Worm (Caenorhabditis elegans) whole organism, young adult: Measurements from ENCODE around the gene F56F11.2.
"Not testable (repeated sequence)": the region's sequence is repeated elsewhere in the genome, so short reads cannot be mapped to it uniquely, and the experiment has no call there.

Experiments
- B0019.2 ChIP-seq: fragments of 200-800 bp; sonication (Bioruptor generic); conservative IDR thresholded peaks from 2 replicates; pipeline ENCODE4 v1.3.6; 2022; ENCODE audit warnings: missing genetic modification reagents, missing genetic modification characterization, missing compliant biosample characterization
- B0035.1 ChIP-seq: sonication (generic microtip); optimal IDR thresholded peaks from 2 replicates; lab custom pipeline; 2016; ENCODE audit warnings: missing genetic modification characterization, mild to moderate bottlenecking, missing compliant biosample characterization, missing genotype, missing genetic modification reagents
- D2030.7 ChIP-seq: fragments of 200-800 bp; sonication (Bioruptor generic); IDR thresholded peaks from 2 replicates; pipeline ENCODE4 v1.3.6; 2022; ENCODE audit warnings: missing genetic modification reagents, missing genetic modification characterization, missing compliant biosample characterization
- F23B12.7 ChIP-seq: sonication (generic microtip); optimal IDR thresholded peaks from 2 replicates; lab custom pipeline; 2017; ENCODE audit warnings: missing genetic modification characterization, mild to moderate bottlenecking, missing compliant biosample characterization, antibody characterized with exemption, moderate library complexity; ENCODE audit not compliant: insufficient read depth
- F33H1.4 ChIP-seq: fragments of 200-800 bp; sonication (Bioruptor generic); IDR thresholded peaks from 2 replicates; pipeline ENCODE4 v1.3.6; 2022; ENCODE audit warnings: missing genetic modification reagents, missing genetic modification characterization, missing compliant biosample characterization
- K11D2.4 ChIP-seq: fragments of 200-800 bp; sonication (Bioruptor generic); IDR thresholded peaks from 2 replicates; pipeline ENCODE4 v1.3.6; 2022; ENCODE audit warnings: missing genetic modification reagents, missing genetic modification characterization, missing compliant biosample characterization
- Y53G8AR.9 ChIP-seq: fragments of 200-800 bp; sonication (Bioruptor generic); conservative IDR thresholded peaks from 2 replicates; pipeline ENCODE4 v1.3.6; 2022; ENCODE audit warnings: missing genetic modification reagents, missing genetic modification characterization, missing compliant biosample characterization
- aptf-3 ChIP-seq: fragments of 200-800 bp; sonication (Bioruptor generic); IDR thresholded peaks from 2 replicates; pipeline ENCODE4 v1.3.6; 2022; ENCODE audit warnings: missing genetic modification characterization, missing compliant biosample characterization
- attf-5 ChIP-seq: fragments of 200-800 bp; sonication (Bioruptor generic); optimal IDR thresholded peaks from 2 replicates; lab custom pipeline; 2018; ENCODE audit warnings: mild to moderate bottlenecking, missing genetic modification characterization, missing compliant biosample characterization
- ceh-91 ChIP-seq: fragments of 200-800 bp; sonication (Bioruptor generic); IDR thresholded peaks from 2 replicates; pipeline ENCODE4 v1.3.6; 2022; ENCODE audit warnings: missing genetic modification reagents, missing genetic modification characterization, missing compliant biosample characterization
- efl-1 ChIP-seq: fragments of 150-350 bp; optimal IDR thresholded peaks from 2 replicates; lab custom pipeline; 2014; ENCODE audit warnings: missing biosample characterization, missing genetic modification reagents, missing genetic modification characterization
- egl-18 ChIP-seq: fragments of 200-800 bp; sonication (Bioruptor generic); IDR thresholded peaks from 2 replicates; pipeline ENCODE4 v1.3.6; 2022; ENCODE audit warnings: missing genetic modification reagents, missing genetic modification characterization, missing compliant biosample characterization
- ets-4 ChIP-seq: fragments of 200-800 bp; sonication (Bioruptor generic); optimal IDR thresholded peaks from 2 replicates; lab custom pipeline; 2018; ENCODE audit warnings: mild to moderate bottlenecking, missing genetic modification characterization, missing compliant biosample characterization
- hlh-12 ChIP-seq: sonication (generic microtip); optimal IDR thresholded peaks from 2 replicates; lab custom pipeline; 2016; ENCODE audit warnings: missing genetic modification characterization, missing compliant biosample characterization
- hmg-1.2 ChIP-seq: fragments of 200-800 bp; sonication (Bioruptor generic); IDR thresholded peaks from 2 replicates; pipeline ENCODE4 v1.3.6; 2022; ENCODE audit warnings: missing genetic modification reagents, missing genetic modification characterization, missing compliant biosample characterization
- hmg-20 ChIP-seq: fragments of 200-800 bp; sonication (Bioruptor generic); IDR thresholded peaks from 2 replicates; pipeline ENCODE4 v1.3.6; 2022; ENCODE audit warnings: missing genetic modification reagents, missing genetic modification characterization, missing compliant biosample characterization
- hsf-1 ChIP-seq: fragments of 200-800 bp; sonication (Bioruptor generic); IDR thresholded peaks from 2 replicates; pipeline ENCODE4 v1.3.6; 2022; ENCODE audit warnings: missing genetic modification reagents, missing genetic modification characterization, missing compliant biosample characterization
- lag-1 ChIP-seq: fragments of 200-800 bp; sonication (Bioruptor generic); IDR thresholded peaks from 2 replicates; pipeline ENCODE4 v1.3.6; 2022; ENCODE audit warnings: missing genetic modification reagents, missing genetic modification characterization, missing compliant biosample characterization
- lin-54 ChIP-seq: fragments of 200-800 bp; sonication (Bioruptor generic); optimal IDR thresholded peaks from 2 replicates; lab custom pipeline; 2018; ENCODE audit warnings: mild to moderate bottlenecking, missing genetic modification characterization, missing compliant biosample characterization
- lir-1 ChIP-seq: fragments of 200-800 bp; sonication (Bioruptor generic); conservative IDR thresholded peaks from 2 replicates; pipeline ENCODE4 v1.3.6; 2022; ENCODE audit warnings: missing genetic modification reagents, missing genetic modification characterization, missing compliant biosample characterization
- lsy-27 ChIP-seq: sonication (generic microtip); optimal IDR thresholded peaks from 2 replicates; lab custom pipeline; 2017; ENCODE audit warnings: missing genetic modification characterization, mild to moderate bottlenecking, missing compliant biosample characterization, antibody characterized with exemption, missing genotype, borderline replicate concordance; ENCODE audit not compliant: insufficient read depth
- madf-6 ChIP-seq: fragments of 200-800 bp; sonication (Bioruptor generic); IDR thresholded peaks from 2 replicates; pipeline ENCODE4 v1.3.6; 2022; ENCODE audit warnings: missing genetic modification reagents, missing genetic modification characterization, missing compliant biosample characterization
- madf-8 ChIP-seq: fragments of 200-800 bp; sonication (Bioruptor generic); conservative IDR thresholded peaks from 2 replicates; pipeline ENCODE4 v1.3.6; 2022; ENCODE audit warnings: missing genetic modification reagents, missing genetic modification characterization, missing compliant biosample characterization
- mcd-1 ChIP-seq: fragments of 200-800 bp; sonication (Bioruptor generic); IDR thresholded peaks from 2 replicates; pipeline ENCODE4 v1.3.6; 2022; ENCODE audit warnings: missing genetic modification reagents, missing genetic modification characterization, missing compliant biosample characterization
- nhr-80 ChIP-seq: sonication (generic microtip); optimal IDR thresholded peaks from 2 replicates; lab custom pipeline; 2016; ENCODE audit warnings: missing genetic modification characterization, missing compliant biosample characterization
- rcor-1 ChIP-seq: fragments of 200-800 bp; sonication (Bioruptor generic); IDR thresholded peaks from 2 replicates; pipeline ENCODE4 v1.3.6; 2022; ENCODE audit warnings: missing genetic modification reagents, missing genetic modification characterization, missing compliant biosample characterization
- rpc-1 ChIP-seq, 2 experiments: fragments of 150-350 bp in 1 of 2; sonication (generic microtip) in 1 of 2; optimal IDR thresholded peaks; 2 replicates each; lab custom pipeline; 2014 to 2018; ENCODE audit warnings: missing biosample characterization in 1 of 2, missing genetic modification characterization in 1 of 2, missing genetic modification reagents in 1 of 2, missing genotype in 1 of 2
- snpc-3.4 ChIP-seq: sonication (generic microtip); optimal IDR thresholded peaks from 2 replicates; lab custom pipeline; 2017; ENCODE audit warnings: missing genetic modification characterization, mild to moderate bottlenecking, missing compliant biosample characterization, antibody characterized with exemption, moderate library complexity, missing genotype, missing genetic modification reagents
- snpc-4 ChIP-seq, 5 experiments: fragments of 150-350 bp in 1 of 5; sonication (generic microtip) in 4 of 5; optimal IDR thresholded peaks; 2 replicates each; lab custom pipeline; 2014 to 2018; ENCODE audit warnings: missing genetic modification characterization in 5 of 5, missing biosample characterization in 3 of 5, antibody characterized with exemption in 2 of 5, mild to moderate bottlenecking in 2 of 5, missing compliant biosample characterization in 2 of 5, missing genotype in 2 of 5, moderate library complexity in 2 of 5, missing genetic modification reagents in 1 of 5
- somi-1 ChIP-seq: fragments of 200-800 bp; sonication (Bioruptor generic); optimal IDR thresholded peaks from 2 replicates; lab custom pipeline; 2018; ENCODE audit warnings: mild to moderate bottlenecking, missing genetic modification characterization, missing compliant biosample characterization
- sptf-2 ChIP-seq: fragments of 200-800 bp; sonication (Bioruptor generic); optimal IDR thresholded peaks from 2 replicates; lab custom pipeline; 2018; ENCODE audit warnings: mild to moderate bottlenecking, missing genetic modification characterization, missing compliant biosample characterization
- tlf-1 ChIP-seq: fragments of 200-800 bp; sonication (Bioruptor generic); optimal IDR thresholded peaks from 2 replicates; lab custom pipeline; 2018; ENCODE audit warnings: mild to moderate bottlenecking, missing genetic modification characterization, missing compliant biosample characterization
- xnd-1 ChIP-seq: sonication (generic microtip); optimal IDR thresholded peaks from 2 replicates; lab custom pipeline; 2016; ENCODE audit warnings: missing genotype, missing genetic modification reagents, missing genetic modification characterization, missing compliant biosample characterization
- ztf-25 ChIP-seq: fragments of 200-800 bp; sonication (Bioruptor generic); IDR thresholded peaks from 2 replicates; pipeline ENCODE4 v1.3.6; 2022; ENCODE audit warnings: missing genetic modification reagents, missing genetic modification characterization, missing compliant biosample characterization
- ztf-6 ChIP-seq: fragments of 200-800 bp; sonication (Bioruptor generic); IDR thresholded peaks from 2 replicates; pipeline ENCODE4 v1.3.6; 2022; ENCODE audit warnings: missing genetic modification reagents, missing genetic modification characterization, missing compliant biosample characterization

The F56F11.2 gene

ce11 chrIII:2836339-2836738, 45.8 kb upstream of the F56F11.2 start, which contains the start of gene josd-1 (continued):
- TF ChIP-seq sptf-2 (GFP tag; lab: Kevin White, UChicago) (no peak), efl-1 (GFP tag; lab: Kevin White, UChicago) (no peak)

- TF ChIP-seq ztf-25 (GFP tag; lab: Robert Waterston, UW) = no peak
- no peak for TF ChIP-seq snpc-4 (GFP tag; optimal IDR thresholded peaks at IDR 0.05; lab: Kevin White, UChicago)
- peak in 2 of 4 experiments; percentile 60 to 81 for TF ChIP-seq snpc-4 (tag; optimal IDR thresholded peaks at IDR 0.05; lab: Kevin White, UChicago)
These were observed 41.1 kb upstream of the F56F11.2 start, which contains the start of gene Y71H2AR.2 for ce11 chrIII:2840877-2841540. Gene Y71H2AR.2, minus strand, starts transcription at chrIII:2840927.

ce11 chrIII:2841856-2842373, 40.2 kb upstream of the F56F11.2 start, which contains the start of gene H34I24.2:
Gene H34I24.2, plus strand, starts transcription at chrIII:2842044.
- TF ChIP-seq nhr-80 (tag; lab: Kevin White, UChicago) (peak; percentile 55), ets-4 (peak; percentile 1), ztf-6 (no peak)

- TF ChIP-seq lag-1 (GFP tag; lab: Robert Waterston, UW); B0035.1 (tag; lab: Kevin White, UChicago); lsy-27 (tag; lab: Kevin White, UChicago): not testable (repeated sequence)
These were observed 35.3 kb upstream of the F56F11.2 start, which contains the start of gene H34I24.1 for ce11 chrIII:2846747-2847146. Gene H34I24.1, plus strand, starts transcription at chrIII:2847047.

- no peak for TF ChIP-seq F23B12.7 (tag; lab: Kevin White, UChicago)
- no peak for TF ChIP-seq rpc-1 (optimal IDR thresholded peaks at IDR 0.05; lab: Kevin White, UChicago)
- peak; percentile 14 for TF ChIP-seq rpc-1 (tag; optimal IDR thresholded peaks at IDR 0.05; lab: Kevin White, UChicago)
These were observed 26.2 kb upstream of the F56F11.2 start, which contains the start of gene F56F11.4 for ce11 chrIII:2855929-2856328. Gene F56F11.4, plus strand, starts transcription at chrIII:2856229.

- TF ChIP-seq snpc-4 (GFP tag; optimal IDR thresholded peaks at IDR 0.05; lab: Kevin White, UChicago) = no peak
- no peak for TF ChIP-seq snpc-4 (tag; optimal IDR thresholded peaks at IDR 0.05; lab: Kevin White, UChicago)
- no peak for TF ChIP-seq attf-5 (GFP tag; lab: Kevin White, UChicago)
- TF ChIP-seq xnd-1 = peak; percentile 84
- TF ChIP-seq egl-18 = no peak
- no peak for TF ChIP-seq aptf-3 (GFP tag; lab: Robert Waterston, UW)
- peak; percentile 89 for TF ChIP-seq madf-8 (GFP tag; lab: Robert Waterston, UW)
- TF ChIP-seq efl-1 (GFP tag; lab: Kevin White, UChicago) = peak; percentile 94
- peak; percentile 47 for TF ChIP-seq rcor-1 (GFP tag; lab: Robert Waterston, UW)
- peak; percentile 36 for TF ChIP-seq snpc-3.4
- TF ChIP-seq hlh-12 (tag; lab: Kevin White, UChicago) = no peak
- peak; percentile 23 for TF ChIP-seq tlf-1
- peak; percentile 95 for TF ChIP-seq madf-6 (GFP tag; lab: Robert Waterston, UW)
- 0 out of 2 replicates have a peak, but pooled peaks have one; percentile 21 for TF ChIP-seq Y53G8AR.9 (GFP tag; lab: Robert Waterston, UW)
- TF ChIP-seq hsf-1 = peak; percentile 72
- peak; percentile 78 for TF ChIP-seq F33H1.4
- TF ChIP-seq ceh-91 (GFP tag; lab: Robert Waterston, UW) = peak; percentile 83
- TF ChIP-seq D2030.7 (GFP tag; lab: Robert Waterston, UW) = peak; percentile 83
- peak; percentile 54; the same call in 1 of the 2 replicates for TF ChIP-seq hmg-1.2 (GFP tag; lab: Robert Waterston, UW)
- peak; percentile 80 for TF ChIP-seq lin-54 (GFP tag; lab: Kevin White, UChicago)
- TF ChIP-seq hmg-20 = no peak
- 0 out of 2 replicates have a peak, but pooled peaks have one; percentile 21 for TF ChIP-seq lir-1
- TF ChIP-seq somi-1 (GFP tag; lab: Kevin White, UChicago) = no peak
- TF ChIP-seq K11D2.4 (GFP tag; lab: Robert Waterston, UW) = no peak
- TF ChIP-seq B0019.2 (GFP tag; lab: Robert Waterston, UW) = peak; percentile 63; the same call in 1 of the 2 replicates
- TF ChIP-seq mcd-1 (GFP tag; lab: Robert Waterston, UW) = peak; percentile 37; the same call in 1 of the 2 replicates
These were observed 23.8 kb upstream of the F56F11.2 start for ce11 chrIII:2858334-2858733.
